Worm (Caenorhabditis elegans) whole organism, L1 larva: Measurements from ENCODE around the gene cyp-23A1.

Experiments
- blmp-1 ChIP-seq: fragments of 150-350 bp; optimal IDR thresholded peaks from 2 replicates; lab custom pipeline; 2014; ENCODE audit warnings: missing biosample characterization, missing genetic modification characterization
- ceh-8 ChIP-seq: fragments of 200-800 bp; sonication (Bioruptor generic); optimal IDR thresholded peaks from 2 replicates; lab custom pipeline; 2018; ENCODE audit warnings: mild to moderate bottlenecking, missing genetic modification characterization, moderate library complexity, missing compliant biosample characterization
- ceh-82 ChIP-seq, 3 experiments: fragments of 150-350 bp in 1 of 3; sonication (generic microtip) in 2 of 3; optimal IDR thresholded peaks; 2 replicates each; lab custom pipeline; 2014 to 2017; ENCODE audit warnings: missing biosample characterization in 3 of 3, missing genetic modification characterization in 3 of 3
- ceh-88 ChIP-seq: fragments of 200-800 bp; sonication (Bioruptor generic); IDR thresholded peaks from 2 replicates; pipeline ENCODE4 v1.3.6; 2022; ENCODE audit warnings: missing genetic modification characterization, missing compliant biosample characterization
- dpl-1 ChIP-seq, 3 experiments: fragments of 150-350 bp in 2 of 3; sonication (generic microtip) in 1 of 3; optimal IDR thresholded peaks; 2 replicates each; lab custom pipeline; 2014 to 2017; ENCODE audit warnings: missing biosample characterization in 3 of 3, missing genetic modification characterization in 3 of 3, missing genetic modification reagents in 3 of 3
- dsc-1 ChIP-seq: sonication (generic microtip); optimal IDR thresholded peaks from 2 replicates; lab custom pipeline; 2016; ENCODE audit warnings: mild to moderate bottlenecking, missing genetic modification characterization, missing compliant biosample characterization
- efl-1 ChIP-seq, 4 experiments: fragments of 150-350 bp; optimal IDR thresholded peaks in 3 of 4; peaks in 1 of 4; 1 replicate in 1 of 4; 2 replicates in 3 of 4; lab custom pipeline; 2014; ENCODE audit warnings: missing biosample characterization in 2 of 4, missing genetic modification characterization in 2 of 4, missing genetic modification reagents in 2 of 4
- egl-27 ChIP-seq, 2 experiments: fragments of 150-350 bp in 1 of 2; sonication (generic microtip); optimal IDR thresholded peaks; 3 replicates each; lab custom pipeline; 2017 to 2018; ENCODE audit warnings: missing biosample characterization in 2 of 2, missing genetic modification characterization in 2 of 2, missing genetic modification reagents in 2 of 2
- fkh-10 ChIP-seq: sonication (generic microtip); optimal IDR thresholded peaks from 2 replicates; lab custom pipeline; 2017; ENCODE audit warnings: missing biosample characterization, missing genetic modification reagents, missing genetic modification characterization
- fkh-4 ChIP-seq: sonication (generic microtip); optimal IDR thresholded peaks from 2 replicates; lab custom pipeline; 2016; ENCODE audit warnings: missing compliant biosample characterization, missing genetic modification characterization, borderline replicate concordance
- grh-1 ChIP-seq: fragments of 200-800 bp; sonication (Bioruptor generic); IDR thresholded peaks from 2 replicates; pipeline ENCODE4 v1.3.6; 2022; ENCODE audit warnings: missing genetic modification reagents, missing genetic modification characterization, missing compliant biosample characterization
- hlh-4 ChIP-seq: sonication (generic microtip); optimal IDR thresholded peaks from 2 replicates; lab custom pipeline; 2016; ENCODE audit warnings: mild to moderate bottlenecking, missing genetic modification characterization, missing compliant biosample characterization
- irx-1 ChIP-seq: sonication (generic microtip); optimal IDR thresholded peaks from 2 replicates; lab custom pipeline; 2016; ENCODE audit warnings: missing genetic modification characterization, missing compliant biosample characterization
- isw-1 ChIP-seq: fragments of 200-800 bp; sonication (Bioruptor generic); IDR thresholded peaks from 2 replicates; pipeline ENCODE4 v1.3.6; 2022; ENCODE audit warnings: missing genetic modification characterization, missing compliant biosample characterization
- lin-15B ChIP-seq: fragments of 150-350 bp; sonication (generic microtip); optimal IDR thresholded peaks from 3 replicates; lab custom pipeline; 2014; ENCODE audit warnings: missing biosample characterization, missing genetic modification characterization
- lin-39 ChIP-seq: fragments of 150-350 bp; optimal IDR thresholded peaks from 2 replicates; lab custom pipeline; 2014; ENCODE audit warnings: missing biosample characterization, missing genetic modification reagents, missing genetic modification characterization
- lir-3 ChIP-seq: sonication (generic microtip); optimal IDR thresholded peaks from 2 replicates; lab custom pipeline; 2016; ENCODE audit warnings: mild to moderate bottlenecking, missing genetic modification characterization, moderate library complexity, missing compliant biosample characterization; ENCODE audit not compliant: poor library complexity
- mdl-1 ChIP-seq, 2 experiments: fragments of 150-350 bp; optimal IDR thresholded peaks; 2 replicates each; lab custom pipeline; 2014 to 2017; ENCODE audit warnings: missing biosample characterization in 2 of 2, missing genetic modification characterization in 2 of 2, inconsistent platforms in 1 of 2
- nhr-20 ChIP-seq: sonication (generic microtip); optimal IDR thresholded peaks from 2 replicates; lab custom pipeline; 2016; ENCODE audit warnings: mild to moderate bottlenecking, missing genetic modification characterization, missing compliant biosample characterization
- nhr-237 ChIP-seq: fragments of 150-350 bp; optimal IDR thresholded peaks from 2 replicates; lab custom pipeline; 2014; ENCODE audit warnings: missing biosample characterization, missing genetic modification characterization
- nhr-28 ChIP-seq: fragments of 150-350 bp; optimal IDR thresholded peaks from 2 replicates; lab custom pipeline; 2014; ENCODE audit warnings: missing biosample characterization, missing genetic modification characterization
- nhr-71 ChIP-seq: sonication (generic microtip); optimal IDR thresholded peaks from 2 replicates; lab custom pipeline; 2016; ENCODE audit warnings: mild to moderate bottlenecking, missing genetic modification characterization, moderate library complexity, missing compliant biosample characterization
- nhr-90 ChIP-seq: sonication (generic microtip); optimal IDR thresholded peaks from 2 replicates; lab custom pipeline; 2016; ENCODE audit warnings: mild to moderate bottlenecking, missing genetic modification characterization, missing compliant biosample characterization; ENCODE audit not compliant: poor library complexity
- pax-3 ChIP-seq: fragments of 200-800 bp; sonication (Bioruptor generic); optimal IDR thresholded peaks from 2 replicates; lab custom pipeline; 2018; ENCODE audit warnings: mild to moderate bottlenecking, missing genetic modification characterization, moderate library complexity, missing compliant biosample characterization
- pqm-1 ChIP-seq: sonication (generic microtip); optimal IDR thresholded peaks from 3 replicates; lab custom pipeline; 2017; ENCODE audit warnings: missing biosample characterization, missing genetic modification characterization
- sox-4 ChIP-seq: sonication (generic microtip); optimal IDR thresholded peaks from 2 replicates; lab custom pipeline; 2016; ENCODE audit warnings: missing genetic modification characterization, missing compliant biosample characterization
- sptf-1 ChIP-seq: fragments of 150-350 bp; optimal IDR thresholded peaks from 2 replicates; lab custom pipeline; 2014; ENCODE audit warnings: missing biosample characterization, missing genetic modification characterization
- sup-37 ChIP-seq: fragments of 200-800 bp; sonication (Bioruptor generic); optimal IDR thresholded peaks from 2 replicates; lab custom pipeline; 2018; ENCODE audit warnings: mild to moderate bottlenecking, missing genetic modification characterization, missing compliant biosample characterization
- unc-130 ChIP-seq: fragments of 150-350 bp; optimal IDR thresholded peaks from 2 replicates; lab custom pipeline; 2017; ENCODE audit warnings: missing biosample characterization, missing genetic modification characterization, inconsistent platforms
- unc-30 ChIP-seq: sonication (generic microtip); optimal IDR thresholded peaks from 2 replicates; lab custom pipeline; 2017; ENCODE audit warnings: missing biosample characterization, missing genetic modification characterization
- unc-86 ChIP-seq: sonication (generic microtip); optimal IDR thresholded peaks from 2 replicates; lab custom pipeline; 2016; ENCODE audit warnings: missing genetic modification characterization, missing compliant biosample characterization
- unc-98 ChIP-seq: fragments of 200-800 bp; sonication (Bioruptor generic); IDR thresholded peaks from 2 replicates; pipeline ENCODE4 v1.3.6; 2022; ENCODE audit warnings: missing genetic modification characterization, missing compliant biosample characterization
- zip-4 ChIP-seq: fragments of 200-800 bp; sonication (Bioruptor generic); optimal IDR thresholded peaks from 2 replicates; lab custom pipeline; 2018; ENCODE audit warnings: mild to moderate bottlenecking, missing genetic modification characterization, moderate library complexity, missing compliant biosample characterization

Gene cyp-23A1

ce11 chrII:4511911-4512310, at the start of gene cyp-23A1:
Gene cyp-23A1, plus strand, starts transcription at chrII:4512211.
- no peak for TF ChIP-seq dpl-1 (GFP tag; optimal IDR thresholded peaks at IDR 0.05; lab: Kevin White, UChicago)
- TF ChIP-seq blmp-1 (tag; lab: Kevin White, UChicago): peak; percentile 4

ce11 chrII:4462842-4463241, 49.2 kb upstream of the cyp-23A1 start:
- TF ChIP-seq ceh-8 (no peak), sup-37 (GFP tag; lab: Kevin White, UChicago) (no peak), pax-3 (tag; lab: Kevin White, UChicago) (no peak), ceh-82 (tag; optimal IDR thresholded peaks at IDR 0.05; lab: Kevin White, UChicago) (no peak), lin-39 (tag; lab: Kevin White, UChicago) (no peak), zip-4 (GFP tag; lab: Kevin White, UChicago) (no peak), unc-30 (tag; lab: Kevin White, UChicago) (no peak), unc-86 (tag; lab: Kevin White, UChicago) (no peak)

ce11 chrII:4467869-4468268, 44.1 kb upstream of the cyp-23A1 start, which contains the start of gene W06B4.2:
Gene W06B4.2, plus strand, starts transcription at chrII:4468169.
- no peak for TF ChIP-seq dpl-1 (GFP tag; optimal IDR thresholded peaks at IDR 0.05; lab: Kevin White, UChicago)
- no peak for TF ChIP-seq hlh-4
- no peak for TF ChIP-seq nhr-237
- TF ChIP-seq egl-27 (tag; optimal IDR thresholded peaks at IDR 0.05; lab: Kevin White, UChicago): no peak
- TF ChIP-seq unc-30 (tag; lab: Kevin White, UChicago): no peak
- TF ChIP-seq sptf-1 (tag; lab: Kevin White, UChicago): no peak
- TF ChIP-seq isw-1: no peak
- no peak for TF ChIP-seq fkh-4 (tag; lab: Kevin White, UChicago)
- TF ChIP-seq pqm-1 (tag; lab: Kevin White, UChicago): no peak
- TF ChIP-seq unc-86 (tag; lab: Kevin White, UChicago): no peak
- no peak for TF ChIP-seq unc-98 (GFP tag; lab: Robert Waterston, UW)
- TF ChIP-seq nhr-20 (tag; lab: Kevin White, UChicago): no peak
- no peak for TF ChIP-seq mdl-1 (tag; optimal IDR thresholded peaks at IDR 0.05; lab: Kevin White, UChicago)
- TF ChIP-seq nhr-71 (tag; lab: Kevin White, UChicago): no peak
- TF ChIP-seq irx-1 (tag; lab: Kevin White, UChicago): no peak
- no peak for TF ChIP-seq fkh-10
- TF ChIP-seq unc-130 (tag; lab: Kevin White, UChicago): no peak
- no peak for TF ChIP-seq lir-3 (tag; lab: Kevin White, UChicago)
- no peak for TF ChIP-seq nhr-28 (tag; lab: Kevin White, UChicago)
- no peak for TF ChIP-seq nhr-90

ce11 chrII:4468897-4469459, 43.0 kb upstream of the cyp-23A1 start:
- TF ChIP-seq grh-1 (GFP tag; lab: Robert Waterston, UW): no peak
- TF ChIP-seq ceh-88: no peak
- peak; percentile 1 for TF ChIP-seq nhr-20 (tag; lab: Kevin White, UChicago)
- TF ChIP-seq sox-4 (tag; lab: Kevin White, UChicago): no peak

ce11 chrII:4470972-4471645, 40.9 kb upstream of the cyp-23A1 start, which contains the start of gene W06B4.1:
Gene W06B4.1, plus strand, starts transcription at chrII:4471595.
- TF ChIP-seq lin-15B (no peak), efl-1 (optimal IDR thresholded peaks at IDR 0.05; lab: Kevin White, UChicago) (peak in 1 of 2 experiments; percentile 17), efl-1 (GFP tag; optimal IDR thresholded peaks at IDR 0.05 in 1 of 2; lab: Kevin White, UChicago) (no peak), dsc-1 (no peak), nhr-90 (no peak)
- TF ChIP-seq, all 84 proteins: peak for 1
